Worm (Caenorhabditis elegans) whole organism, young adult: ENCODE results near the gene ZK1307.2.
A peak's percentile ranks its signal among the peaks of the same experiment; 100 is the strongest.

Experiments used
- B0019.2 ChIP-seq: fragments of 200-800 bp; sonication (Bioruptor generic); conservative IDR thresholded peaks from 2 replicates; pipeline ENCODE4 v1.3.6; 2022; ENCODE audit warnings: missing genetic modification reagents, missing genetic modification characterization, missing compliant biosample characterization
- B0336.3 ChIP-seq: fragments of 200-800 bp; sonication (Bioruptor generic); IDR thresholded peaks from 2 replicates; pipeline ENCODE4 v1.3.6; 2022; ENCODE audit warnings: missing genetic modification characterization, missing compliant biosample characterization
- C17E4.6 ChIP-seq: fragments of 200-800 bp; sonication (Bioruptor generic); IDR thresholded peaks from 2 replicates; pipeline ENCODE4 v1.3.6; 2022; ENCODE audit warnings: missing genetic modification reagents, missing genetic modification characterization, missing compliant biosample characterization
- F33H1.4 ChIP-seq: fragments of 200-800 bp; sonication (Bioruptor generic); IDR thresholded peaks from 2 replicates; pipeline ENCODE4 v1.3.6; 2022; ENCODE audit warnings: missing genetic modification reagents, missing genetic modification characterization, missing compliant biosample characterization
- F55B11.4 ChIP-seq: sonication (generic microtip); optimal IDR thresholded peaks from 2 replicates; lab custom pipeline; 2016; ENCODE audit warnings: missing compliant biosample characterization, missing genetic modification characterization, borderline replicate concordance; ENCODE audit not compliant: insufficient read depth
- F57A8.1 ChIP-seq: fragments of 200-800 bp; sonication (Bioruptor generic); optimal IDR thresholded peaks from 2 replicates; lab custom pipeline; 2018; ENCODE audit warnings: mild to moderate bottlenecking, missing genetic modification characterization, moderate library complexity, missing compliant biosample characterization
- K12H6.12 ChIP-seq: fragments of 200-800 bp; sonication (Bioruptor generic); optimal IDR thresholded peaks from 2 replicates; lab custom pipeline; 2018; ENCODE audit warnings: mild to moderate bottlenecking, missing genetic modification characterization, missing compliant biosample characterization
- Y79H2A.3 ChIP-seq: fragments of 200-800 bp; sonication (Bioruptor generic); conservative IDR thresholded peaks from 2 replicates; pipeline ENCODE4 v1.3.6; 2022; ENCODE audit warnings: missing genetic modification reagents, missing genetic modification characterization, missing compliant biosample characterization
- Y95B8A.8 ChIP-seq: fragments of 200-800 bp; sonication (Bioruptor generic); IDR thresholded peaks from 2 replicates; pipeline ENCODE4 v1.3.6; 2022; ENCODE audit warnings: missing genetic modification reagents, missing genetic modification characterization, missing compliant biosample characterization
- ZK185.1 ChIP-seq: sonication (generic microtip); optimal IDR thresholded peaks from 2 replicates; lab custom pipeline; 2016; ENCODE audit warnings: mild to moderate bottlenecking, missing genetic modification characterization, missing compliant biosample characterization; ENCODE audit not compliant: poor library complexity, severe bottlenecking
- ama-1 ChIP-seq, 3 experiments: fragments of 150-350 bp in 1 of 3; sonication (generic microtip) in 2 of 3; optimal IDR thresholded peaks; 2 replicates each; lab custom pipeline; 2014 to 2018; ENCODE audit warnings: missing biosample characterization in 2 of 3, missing genetic modification characterization in 2 of 3, missing genetic modification reagents in 2 of 3
- aptf-2 ChIP-seq: fragments of 200-800 bp; sonication (Bioruptor generic); conservative IDR thresholded peaks from 2 replicates; pipeline ENCODE4 v1.3.6; 2022; ENCODE audit warnings: missing genetic modification reagents, missing genetic modification characterization, missing compliant biosample characterization
- atf-7 ChIP-seq: sonication (generic microtip); optimal IDR thresholded peaks from 2 replicates; lab custom pipeline; 2017; ENCODE audit warnings: mild to moderate bottlenecking, missing genetic modification characterization, missing compliant biosample characterization
- attf-5 ChIP-seq: fragments of 200-800 bp; sonication (Bioruptor generic); optimal IDR thresholded peaks from 2 replicates; lab custom pipeline; 2018; ENCODE audit warnings: mild to moderate bottlenecking, missing genetic modification characterization, missing compliant biosample characterization
- bed-1 ChIP-seq: fragments of 200-800 bp; sonication (Bioruptor generic); IDR thresholded peaks from 2 replicates; pipeline ENCODE4 v1.3.6; 2022; ENCODE audit warnings: missing genetic modification reagents, missing genetic modification characterization, missing compliant biosample characterization
- ceh-100 ChIP-seq: fragments of 200-800 bp; sonication (Bioruptor generic); IDR thresholded peaks from 2 replicates; pipeline ENCODE4 v1.3.6; 2022; ENCODE audit warnings: missing genetic modification reagents, missing genetic modification characterization, missing compliant biosample characterization
- ceh-27 ChIP-seq: fragments of 200-800 bp; sonication (Bioruptor generic); optimal IDR thresholded peaks from 2 replicates; lab custom pipeline; 2018; ENCODE audit warnings: mild to moderate bottlenecking, missing genetic modification characterization, moderate library complexity, missing compliant biosample characterization
- chd-7 ChIP-seq: sonication (generic microtip); optimal IDR thresholded peaks from 2 replicates; lab custom pipeline; 2016; ENCODE audit warnings: mild to moderate bottlenecking, missing genetic modification characterization, moderate library complexity, missing compliant biosample characterization
- dox-1 ChIP-seq: fragments of 200-800 bp; sonication (Bioruptor generic); IDR thresholded peaks from 2 replicates; pipeline ENCODE4 v1.3.6; 2022; ENCODE audit warnings: missing genetic modification reagents, missing genetic modification characterization, missing compliant biosample characterization
- egl-18 ChIP-seq: fragments of 200-800 bp; sonication (Bioruptor generic); IDR thresholded peaks from 2 replicates; pipeline ENCODE4 v1.3.6; 2022; ENCODE audit warnings: missing genetic modification reagents, missing genetic modification characterization, missing compliant biosample characterization
- egl-44 ChIP-seq: fragments of 200-800 bp; sonication (Bioruptor generic); IDR thresholded peaks from 2 replicates; pipeline ENCODE4 v1.3.6; 2022; ENCODE audit warnings: missing genetic modification reagents, missing genetic modification characterization, missing compliant biosample characterization
- lag-1 ChIP-seq: fragments of 200-800 bp; sonication (Bioruptor generic); IDR thresholded peaks from 2 replicates; pipeline ENCODE4 v1.3.6; 2022; ENCODE audit warnings: missing genetic modification reagents, missing genetic modification characterization, missing compliant biosample characterization
- let-526 ChIP-seq: fragments of 200-800 bp; sonication (Bioruptor generic); IDR thresholded peaks from 2 replicates; pipeline ENCODE4 v1.3.6; 2022; ENCODE audit warnings: missing genetic modification reagents, missing genetic modification characterization, missing compliant biosample characterization
- lin-26 ChIP-seq: fragments of 200-800 bp; sonication (Bioruptor generic); IDR thresholded peaks from 2 replicates; pipeline ENCODE4 v1.3.6; 2022; ENCODE audit warnings: missing genetic modification reagents, missing genetic modification characterization, missing compliant biosample characterization
- lin-35 ChIP-seq, 3 experiments: fragments of 150-350 bp in 2 of 3; sonication (generic microtip) in 1 of 3; optimal IDR thresholded peaks; 2 replicates each; lab custom pipeline; 2014 to 2018; ENCODE audit warnings: missing biosample characterization in 3 of 3, missing genetic modification characterization in 3 of 3, missing genetic modification reagents in 3 of 3
- lin-40 ChIP-seq: sonication (generic microtip); optimal IDR thresholded peaks from 2 replicates; lab custom pipeline; 2016; ENCODE audit warnings: missing genetic modification characterization, mild to moderate bottlenecking, missing compliant biosample characterization, missing genotype, missing genetic modification reagents
- lir-1 ChIP-seq: fragments of 200-800 bp; sonication (Bioruptor generic); conservative IDR thresholded peaks from 2 replicates; pipeline ENCODE4 v1.3.6; 2022; ENCODE audit warnings: missing genetic modification reagents, missing genetic modification characterization, missing compliant biosample characterization
- lsl-1 ChIP-seq: fragments of 200-800 bp; sonication (Bioruptor generic); optimal IDR thresholded peaks from 2 replicates; lab custom pipeline; 2018; ENCODE audit warnings: mild to moderate bottlenecking, missing genetic modification characterization, moderate library complexity, missing compliant biosample characterization
- madf-3 ChIP-seq: fragments of 200-800 bp; sonication (Bioruptor generic); IDR thresholded peaks from 2 replicates; pipeline ENCODE4 v1.3.6; 2022; ENCODE audit warnings: missing genetic modification reagents, missing genetic modification characterization, missing compliant biosample characterization
- mes-4 ChIP-seq: sonication (generic microtip); optimal IDR thresholded peaks from 2 replicates; lab custom pipeline; 2016; ENCODE audit warnings: missing genotype, missing genetic modification characterization, missing compliant biosample characterization
- nfyb-1 ChIP-seq: fragments of 200-800 bp; sonication (Bioruptor generic); IDR thresholded peaks from 2 replicates; pipeline ENCODE4 v1.3.6; 2022; ENCODE audit warnings: missing genetic modification reagents, missing genetic modification characterization, missing compliant biosample characterization
- nhr-120 ChIP-seq: fragments of 200-800 bp; sonication (Bioruptor generic); IDR thresholded peaks from 2 replicates; pipeline ENCODE4 v1.3.6; 2022; ENCODE audit warnings: missing genetic modification characterization, missing compliant biosample characterization
- rcor-1 ChIP-seq: fragments of 200-800 bp; sonication (Bioruptor generic); IDR thresholded peaks from 2 replicates; pipeline ENCODE4 v1.3.6; 2022; ENCODE audit warnings: missing genetic modification reagents, missing genetic modification characterization, missing compliant biosample characterization
- rec-8 ChIP-seq, 2 experiments: sonication (generic microtip); optimal IDR thresholded peaks; 2 replicates each; lab custom pipeline; 2016; ENCODE audit warnings: mild to moderate bottlenecking in 2 of 2, missing genetic modification characterization in 2 of 2, missing genetic modification reagents in 2 of 2, missing genotype in 2 of 2, missing biosample characterization in 1 of 2, missing compliant biosample characterization in 1 of 2, moderate library complexity in 1 of 2
- sdz-38 ChIP-seq: sonication (generic microtip); optimal IDR thresholded peaks from 2 replicates; lab custom pipeline; 2016; ENCODE audit warnings: missing genotype, missing genetic modification characterization, missing compliant biosample characterization
- snpc-1.1 ChIP-seq: sonication (generic microtip); optimal IDR thresholded peaks from 2 replicates; lab custom pipeline; 2017; ENCODE audit warnings: missing genetic modification characterization, mild to moderate bottlenecking, missing compliant biosample characterization, antibody characterized with exemption, moderate library complexity, missing genotype, missing genetic modification reagents; ENCODE audit not compliant: insufficient read depth
- snpc-1.3 ChIP-seq: sonication (generic microtip); optimal IDR thresholded peaks from 2 replicates; lab custom pipeline; 2017; ENCODE audit warnings: missing genetic modification characterization, mild to moderate bottlenecking, missing compliant biosample characterization, antibody characterized with exemption, moderate library complexity, missing genotype, missing genetic modification reagents; ENCODE audit not compliant: insufficient read depth
- snpc-4 ChIP-seq, 5 experiments: fragments of 150-350 bp in 1 of 5; sonication (generic microtip) in 4 of 5; optimal IDR thresholded peaks; 2 replicates each; lab custom pipeline; 2014 to 2018; ENCODE audit warnings: missing genetic modification characterization in 5 of 5, missing biosample characterization in 3 of 5, antibody characterized with exemption in 2 of 5, mild to moderate bottlenecking in 2 of 5, missing compliant biosample characterization in 2 of 5, missing genotype in 2 of 5, moderate library complexity in 2 of 5, missing genetic modification reagents in 1 of 5
- somi-1 ChIP-seq: fragments of 200-800 bp; sonication (Bioruptor generic); optimal IDR thresholded peaks from 2 replicates; lab custom pipeline; 2018; ENCODE audit warnings: mild to moderate bottlenecking, missing genetic modification characterization, missing compliant biosample characterization
- sptf-2 ChIP-seq: fragments of 200-800 bp; sonication (Bioruptor generic); optimal IDR thresholded peaks from 2 replicates; lab custom pipeline; 2018; ENCODE audit warnings: mild to moderate bottlenecking, missing genetic modification characterization, missing compliant biosample characterization
- tbx-9 ChIP-seq: sonication (generic microtip); optimal IDR thresholded peaks from 2 replicates; lab custom pipeline; 2016; ENCODE audit warnings: borderline replicate concordance, missing genetic modification characterization, inconsistent platforms, missing compliant biosample characterization
- unc-62 ChIP-seq: fragments of 150-350 bp; optimal IDR thresholded peaks from 2 replicates; lab custom pipeline; 2014; ENCODE audit warnings: missing biosample characterization, missing genetic modification reagents, missing genetic modification characterization
- zfh-2 ChIP-seq: fragments of 200-800 bp; sonication (Bioruptor generic); conservative IDR thresholded peaks from 2 replicates; pipeline ENCODE4 v1.3.6; 2022; ENCODE audit warnings: missing genetic modification reagents, missing genetic modification characterization, missing compliant biosample characterization
- ztf-18 ChIP-seq: sonication (generic microtip); optimal IDR thresholded peaks from 2 replicates; lab custom pipeline; 2016; ENCODE audit warnings: missing genotype, mild to moderate bottlenecking, missing genetic modification characterization, missing compliant biosample characterization
- ztf-22 ChIP-seq: fragments of 200-800 bp; sonication (Bioruptor generic); optimal IDR thresholded peaks from 2 replicates; lab custom pipeline; 2018; ENCODE audit warnings: mild to moderate bottlenecking, missing genetic modification characterization, moderate library complexity, missing compliant biosample characterization
- ztf-26 ChIP-seq: sonication (generic microtip); optimal IDR thresholded peaks from 2 replicates; lab custom pipeline; 2017; ENCODE audit warnings: missing genetic modification characterization, missing compliant biosample characterization

ZK1307.2 gene

DNA sequence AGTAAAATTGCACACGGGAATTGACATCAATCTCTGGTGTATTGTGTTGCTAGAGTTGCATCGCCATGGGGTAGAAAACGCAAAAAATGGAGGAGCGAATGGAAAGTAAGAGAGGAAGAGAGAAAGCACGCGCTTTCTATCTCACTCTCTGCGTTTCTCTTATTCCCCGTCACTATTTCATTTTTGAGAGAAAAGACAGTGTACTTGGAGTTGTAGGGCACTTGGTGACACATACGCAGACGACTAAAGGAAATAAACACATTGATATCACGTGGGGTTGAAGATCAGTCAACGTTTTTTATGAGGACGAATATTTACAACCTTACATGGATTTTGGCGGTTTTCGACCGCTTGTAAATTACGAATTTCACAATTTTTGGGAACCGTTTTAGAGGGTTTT lies 50.3 kb downstream of the ZK1307.2 start (continued):
- TF ChIP-seq attf-5 (GFP tag; lab: Kevin White, UChicago) (peak; percentile 91), nhr-120 (no peak), tbx-9 (no peak), madf-3 (GFP tag; lab: Robert Waterston, UW) (no peak), mes-4 (tag; lab: Kevin White, UChicago) (no peak), lsl-1 (GFP tag; lab: Kevin White, UChicago) (no peak), snpc-1.3 (tag; lab: Kevin White, UChicago) (peak; percentile 12), rec-8 (tag; optimal IDR thresholded peaks at IDR 0.05; lab: Kevin White, UChicago) (no peak), sptf-2 (GFP tag; lab: Kevin White, UChicago) (no peak), nfyb-1 (GFP tag; lab: Robert Waterston, UW) (peak; percentile 85), ztf-26 (peak; percentile 80), snpc-4 (GFP tag; optimal IDR thresholded peaks at IDR 0.05; lab: Kevin White, UChicago) (peak; percentile 16), snpc-4 (tag; optimal IDR thresholded peaks at IDR 0.05; lab: Kevin White, UChicago) (peak in 3 of 4 experiments; percentile 57 to 65 (median 60)), ZK185.1 (tag; lab: Kevin White, UChicago) (peak; percentile 59), B0019.2 (GFP tag; lab: Robert Waterston, UW) (no peak), rcor-1 (GFP tag; lab: Robert Waterston, UW) (peak; percentile 80), Y79H2A.3 (GFP tag; lab: Robert Waterston, UW) (no peak), ama-1 (optimal IDR thresholded peaks at IDR 0.05; lab: Kevin White, UChicago) (no peak), ama-1 (GFP tag; optimal IDR thresholded peaks at IDR 0.05; lab: Kevin White, UChicago) (no peak), F33H1.4 (GFP tag; lab: Robert Waterston, UW) (peak; percentile 20; the same call in 1 of the 2 replicates), ceh-27 (GFP tag; lab: Kevin White, UChicago) (peak; percentile 93), egl-44 (GFP tag; lab: Robert Waterston, UW) (peak; percentile 76; the same call in 1 of the 2 replicates), F57A8.1 (GFP tag; lab: Kevin White, UChicago) (no peak), somi-1 (GFP tag; lab: Kevin White, UChicago) (peak; percentile 96), B0336.3 (GFP tag; lab: Robert Waterston, UW) (peak; percentile 89), lag-1 (GFP tag; lab: Robert Waterston, UW) (no peak), ztf-22 (GFP tag; lab: Kevin White, UChicago) (peak; percentile 90), lir-1 (peak; percentile 86), unc-62 (GFP tag; lab: Kevin White, UChicago) (peak; percentile 59), K12H6.12 (tag; lab: Kevin White, UChicago) (peak; percentile 90), bed-1 (GFP tag; lab: Robert Waterston, UW) (no peak), aptf-2 (no peak), ceh-100 (GFP tag; lab: Robert Waterston, UW) (no peak), C17E4.6 (GFP tag; lab: Robert Waterston, UW) (no peak), lin-26 (GFP tag; lab: Robert Waterston, UW) (peak; percentile 21; the same call in 1 of the 2 replicates), egl-18 (GFP tag; lab: Robert Waterston, UW) (no peak), F55B11.4 (tag; lab: Kevin White, UChicago) (no peak), Y95B8A.8 (GFP tag; lab: Robert Waterston, UW) (no peak), zfh-2 (GFP tag; lab: Robert Waterston, UW) (peak; percentile 39; the same call in 1 of the 2 replicates), ztf-18 (peak; percentile 41), lin-40 (tag; lab: Kevin White, UChicago) (peak; percentile 94), atf-7 (tag; lab: Kevin White, UChicago) (peak; percentile 89), chd-7 (peak; percentile 92), sdz-38 (no peak), lin-35 (GFP tag; optimal IDR thresholded peaks at IDR 0.05; lab: Kevin White, UChicago) (peak in 1 of 3 experiments; percentile 63), dox-1 (GFP tag; lab: Robert Waterston, UW) (peak; percentile 84), snpc-1.1 (tag; lab: Kevin White, UChicago) (no peak), let-526 (peak; percentile 93)
